Fruit fly (Drosophila melanogaster): ENCODE measurements around the gene CG3652.

dm6 chr2L:4385387-4386279, 8.0 kb downstream of the CG3652 start, which contains the start of gene Vps53:
- TF ChIP-seq Dif (GFP tag; optimal IDR thresholded peaks at IDR 0.05; ENCODE audit: partially characterized antibody) (no peak), Abd-B (GFP tag; optimal IDR thresholded peaks at IDR 0.05) (no peak), foxo (GFP tag; optimal IDR thresholded peaks at IDR 0.05) (no peak), br (GFP tag; optimal IDR thresholded peaks at IDR 0.05) (no peak), lola (GFP tag; optimal IDR thresholded peaks at IDR 0.05) (no peak), fru (GFP tag; optimal IDR thresholded peaks at IDR 0.05) (no peak), Mio (GFP tag; optimal IDR thresholded peaks at IDR 0.05) (no peak), usp (GFP tag; optimal IDR thresholded peaks at IDR 0.05) (no peak), dmrt93B (GFP tag; optimal IDR thresholded peaks at IDR 0.05) (no peak), rgr (GFP tag; optimal IDR thresholded peaks at IDR 0.05) (no peak), Rel (GFP tag; optimal IDR thresholded peaks at IDR 0.05) (no peak), Rel (tag; optimal IDR thresholded peaks at IDR 0.05) (no peak)
